Fruit fly (Drosophila melanogaster) whole organism, prepupa: ENCODE data around the gene Art4.

Experiments used
- CG3032 ChIP-seq: fragments of 200-800 bp; optimal IDR thresholded peaks from 2 replicates; lab custom pipeline; 2019; ENCODE audit warnings: missing biosample characterization, mild to moderate bottlenecking, missing genetic modification characterization, moderate library complexity
- CG31627 ChIP-seq: fragments of 200-800 bp; sonication (Bioruptor generic); optimal IDR thresholded peaks from 3 replicates; lab custom pipeline; 2016; ENCODE audit warnings: missing biosample characterization, missing genetic modification characterization
- CG7368 ChIP-seq: fragments of 200-800 bp; sonication (Bioruptor generic); optimal IDR thresholded peaks from 3 replicates; lab custom pipeline; 2016; ENCODE audit warnings: missing biosample characterization, missing genetic modification characterization
- CG8119 ChIP-seq: fragments of 200-800 bp; sonication (Bioruptor generic); IDR thresholded peaks from 3 replicates; pipeline ENCODE4 v1.3.6; 2022; ENCODE audit warnings: missing biosample characterization, missing genetic modification characterization
- Hr39 ChIP-seq: fragments of 200-800 bp; sonication (Bioruptor generic); optimal IDR thresholded peaks from 2 replicates; lab custom pipeline; 2016; ENCODE audit warnings: missing biosample characterization, missing genetic modification characterization
- cyc ChIP-seq: fragments of 200-800 bp; sonication (Bioruptor generic); optimal IDR thresholded peaks from 3 replicates; lab custom pipeline; 2016; ENCODE audit warnings: missing biosample characterization, missing genetic modification characterization
- dac ChIP-seq: fragments of 200-800 bp; sonication (Bioruptor generic); optimal IDR thresholded peaks from 2 replicates; lab custom pipeline; 2017; ENCODE audit warnings: missing biosample characterization, mild to moderate bottlenecking, missing genetic modification characterization
- fkh ChIP-seq: fragments of 200-800 bp; sonication (Bioruptor generic); optimal IDR thresholded peaks from 3 replicates; lab custom pipeline; 2017; ENCODE audit warnings: missing biosample characterization, mild to moderate bottlenecking, missing genetic modification characterization, moderate library complexity
- net ChIP-seq: fragments of 200-800 bp; sonication (Bioruptor generic); optimal IDR thresholded peaks from 3 replicates; lab custom pipeline; 2016; ENCODE audit warnings: missing biosample characterization, missing genetic modification characterization

DNA sequence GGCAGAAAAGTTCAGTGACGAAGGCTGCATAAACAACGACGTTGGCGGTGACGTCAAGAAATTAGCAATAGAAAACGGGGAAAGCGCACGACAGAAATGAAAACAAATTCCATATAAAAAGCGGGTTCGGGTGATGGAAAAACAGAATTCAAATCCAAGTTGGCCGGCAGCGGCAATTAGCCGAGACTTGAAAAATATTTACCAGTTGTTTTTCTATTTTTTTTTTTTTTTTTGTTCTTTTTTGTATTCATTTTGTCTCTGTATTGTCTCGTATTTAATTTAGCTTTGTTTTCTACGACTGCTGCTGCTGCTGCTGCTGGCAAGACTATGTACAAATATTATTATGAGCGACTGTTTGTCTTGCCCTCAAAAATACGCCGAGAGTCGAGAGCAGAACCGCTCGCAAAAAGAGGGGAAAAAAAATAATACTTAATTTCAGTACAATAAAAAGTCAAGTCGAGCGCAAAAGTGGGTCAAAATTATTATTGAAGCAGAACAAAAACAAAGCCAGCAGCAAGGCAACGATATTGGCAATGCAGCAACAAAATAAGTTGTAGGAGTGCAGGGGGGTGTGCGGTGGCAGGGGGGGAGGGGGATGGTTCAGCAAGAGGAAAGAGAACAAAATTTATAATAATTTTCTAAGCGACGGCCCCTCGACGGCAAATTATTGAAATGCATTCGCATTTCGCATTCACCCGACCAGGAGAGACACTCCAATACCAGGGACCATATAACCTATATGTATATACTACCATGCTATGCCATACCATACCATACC is 51.7 kb downstream of the Art4 start:
- TF ChIP-seq CG31627 (GFP tag; lab: Kevin White, UChicago): no peak
- no peak for TF ChIP-seq CG8119 (GFP tag; lab: Robert Waterston, UW)
- TF ChIP-seq fkh (GFP tag; lab: Kevin White, UChicago): peak; percentile 46
- TF ChIP-seq CG7368: no peak
- TF ChIP-seq net (GFP tag; lab: Kevin White, UChicago): no peak
- TF ChIP-seq cyc: no peak
- no peak for TF ChIP-seq Hr39 (GFP tag; lab: Kevin White, UChicago)
- no peak for TF ChIP-seq CG3032 (tag; lab: Kevin White, UChicago)
- TF ChIP-seq dac (GFP tag; lab: Kevin White, UChicago): no peak
